Worm (Caenorhabditis elegans): ENCODE measurements around the gene F59B2.12.

F59B2.12 gene

ce11 chrIII:9004658-9005057, 12.7 kb upstream of the F59B2.12 start (continued):
- TF ChIP-seq ccch-3 (GFP tag; optimal IDR thresholded peaks at IDR 0.05), result no peak
- TF ChIP-seq xnd-1 (tag; optimal IDR thresholded peaks at IDR 0.05), result no peak
- peak; percentile 9 for TF ChIP-seq F52B5.7 (tag; optimal IDR thresholded peaks at IDR 0.05)
- no peak for TF ChIP-seq Y56A3A.18 (GFP tag; IDR thresholded peaks at IDR 0.05)
- TF ChIP-seq cebp-2 (GFP tag; IDR thresholded peaks at IDR 0.05), result no peak
- no peak for TF ChIP-seq rcor-1 (GFP tag; IDR thresholded peaks at IDR 0.05)
- TF ChIP-seq bed-1 (GFP tag; IDR thresholded peaks at IDR 0.05), result no peak
- TF ChIP-seq ets-4 (GFP tag; optimal IDR thresholded peaks at IDR 0.05), result no peak
- TF ChIP-seq tbx-9 (tag; optimal IDR thresholded peaks at IDR 0.05; ENCODE audit: borderline replicate concordance), result no peak
- no peak for TF ChIP-seq B0035.1 (tag; optimal IDR thresholded peaks at IDR 0.05)
- TF ChIP-seq F49E8.2 (tag; optimal IDR thresholded peaks at IDR 0.05; ENCODE audit: insufficient read depth), result peak; percentile 23
- no peak for TF ChIP-seq aptf-3 (GFP tag; IDR thresholded peaks at IDR 0.05)
- TF ChIP-seq ztf-22 (GFP tag; optimal IDR thresholded peaks at IDR 0.05), result no peak
- TF ChIP-seq die-1 (tag; optimal IDR thresholded peaks at IDR 0.05), result peak; percentile 12
- TF ChIP-seq mcd-1 (GFP tag; IDR thresholded peaks at IDR 0.05), result no peak
- TF ChIP-seq hsf-1 (GFP tag; IDR thresholded peaks at IDR 0.05), result peak; percentile 5; the same call in 1 of the 2 replicates
- no peak for TF ChIP-seq zfh-2 (GFP tag; conservative IDR thresholded peaks at IDR 0.05)
- TF ChIP-seq attf-5 (GFP tag; optimal IDR thresholded peaks at IDR 0.05), result no peak
- TF ChIP-seq gei-17 (GFP tag; optimal IDR thresholded peaks at IDR 0.05), result no peak
- no peak for TF ChIP-seq lir-1 (GFP tag; conservative IDR thresholded peaks at IDR 0.05)
- TF ChIP-seq snpc-3.4 (tag; optimal IDR thresholded peaks at IDR 0.05), result no peak
- TF ChIP-seq dpff-1 (tag; optimal IDR thresholded peaks at IDR 0.05), result no peak
- no peak for TF ChIP-seq T07F8.4 (tag; optimal IDR thresholded peaks at IDR 0.05)
- TF ChIP-seq K12H6.12 (tag; optimal IDR thresholded peaks at IDR 0.05), result no peak
- TF ChIP-seq cebp-1 (GFP tag; IDR thresholded peaks at IDR 0.05), result no peak
- peak; percentile 29 for TF ChIP-seq cebp-1 (tag; optimal IDR thresholded peaks at IDR 0.05)
- TF ChIP-seq lin-26 (GFP tag; IDR thresholded peaks at IDR 0.05), result no peak
- no peak for TF ChIP-seq ama-1 (optimal IDR thresholded peaks at IDR 0.05)
- TF ChIP-seq ama-1 (GFP tag; optimal IDR thresholded peaks at IDR 0.05), result peak in 1 of 2 experiments; percentile 44
- no peak for TF ChIP-seq atf-7 (tag; optimal IDR thresholded peaks at IDR 0.05)
- TF ChIP-seq F22D6.2 (tag; optimal IDR thresholded peaks at IDR 0.05), result no peak
- TF ChIP-seq ceh-58 (GFP tag; IDR thresholded peaks at IDR 0.05), result 0 out of 2 replicates have a peak, but pooled peaks have one; percentile 76
- TF ChIP-seq rec-8 (tag; optimal IDR thresholded peaks at IDR 0.05), result no peak
- TF ChIP-seq sea-2 (GFP tag; IDR thresholded peaks at IDR 0.05), result no peak
- TF ChIP-seq sdz-38 (tag; optimal IDR thresholded peaks at IDR 0.05), result no peak
- no peak for TF ChIP-seq F37B4.10 (GFP tag; IDR thresholded peaks at IDR 0.05)
- no peak for TF ChIP-seq Y53F4B.3 (GFP tag; IDR thresholded peaks at IDR 0.05)
- no peak for TF ChIP-seq chd-7 (tag; optimal IDR thresholded peaks at IDR 0.05)
- no peak for TF ChIP-seq ztf-18 (tag; optimal IDR thresholded peaks at IDR 0.05)
- TF ChIP-seq B0019.2 (GFP tag; conservative IDR thresholded peaks at IDR 0.05), result no peak
- TF ChIP-seq lag-1 (GFP tag; IDR thresholded peaks at IDR 0.05), result no peak
- no peak for TF ChIP-seq egl-18 (GFP tag; IDR thresholded peaks at IDR 0.05)
- TF ChIP-seq B0336.3 (GFP tag; IDR thresholded peaks at IDR 0.05), result peak; percentile 59; the same call in 1 of the 2 replicates
- no peak for TF ChIP-seq nhr-27 (tag; optimal IDR thresholded peaks at IDR 0.05)
- TF ChIP-seq attf-6 (GFP tag; IDR thresholded peaks at IDR 0.05), result no peak
- peak; percentile 20 for TF ChIP-seq tlf-1 (GFP tag; optimal IDR thresholded peaks at IDR 0.05)
- TF ChIP-seq efl-1 (GFP tag; optimal IDR thresholded peaks at IDR 0.05), result no peak
- TF ChIP-seq Y95B8A.8 (GFP tag; IDR thresholded peaks at IDR 0.05), result peak; percentile 74; the same call in 1 of the 2 replicates
- TF ChIP-seq ceh-27 (GFP tag; optimal IDR thresholded peaks at IDR 0.05), result no peak
- 0 out of 2 replicates have a peak, but pooled peaks have one; percentile 47 for TF ChIP-seq Y53G8AR.9 (GFP tag; conservative IDR thresholded peaks at IDR 0.05)
